Worm (Caenorhabditis elegans) whole organism, midembryonic: ENCODE data around the gene hira-1.

Experiments used
- T22C8.4 ChIP-seq: fragments of 200-800 bp; sonication (Bioruptor generic); IDR thresholded peaks from 2 replicates; pipeline ENCODE4 v1.3.6; 2022; ENCODE audit warnings: missing genetic modification characterization, missing compliant biosample characterization
- cog-1 ChIP-seq: sonication (generic microtip); optimal IDR thresholded peaks from 2 replicates; lab custom pipeline; 2016; ENCODE audit warnings: missing genetic modification characterization, missing compliant biosample characterization
- flt-1 ChIP-seq: fragments of 200-800 bp; sonication (Bioruptor generic); IDR thresholded peaks from 2 replicates; pipeline ENCODE4 v1.3.6; 2022; ENCODE audit warnings: missing genetic modification characterization, missing compliant biosample characterization
- klf-2 ChIP-seq: fragments of 200-800 bp; sonication (Bioruptor generic); conservative IDR thresholded peaks from 2 replicates; pipeline ENCODE4 v1.3.6; 2022; ENCODE audit warnings: missing genetic modification reagents, missing genetic modification characterization, missing compliant biosample characterization
- med-1 ChIP-seq: sonication (generic microtip); optimal IDR thresholded peaks from 2 replicates; lab custom pipeline; 2017; ENCODE audit warnings: missing genetic modification characterization, mild to moderate bottlenecking, missing compliant biosample characterization, antibody characterized with exemption, missing genetic modification reagents; ENCODE audit not compliant: insufficient read depth
- ref-1 ChIP-seq: fragments of 200-800 bp; sonication (Bioruptor generic); conservative IDR thresholded peaks from 2 replicates; pipeline ENCODE4 v1.3.6; 2022; ENCODE audit warnings: missing genetic modification reagents, missing genetic modification characterization, missing compliant biosample characterization
- tab-1 ChIP-seq: fragments of 200-800 bp; sonication (Bioruptor generic); IDR thresholded peaks from 2 replicates; pipeline ENCODE4 v1.3.6; 2022; ENCODE audit warnings: missing genetic modification characterization, missing compliant biosample characterization
- ztf-23 ChIP-seq: fragments of 200-800 bp; sonication (Bioruptor generic); IDR thresholded peaks from 2 replicates; pipeline ENCODE4 v1.3.6; 2022; ENCODE audit warnings: missing genetic modification reagents, missing genetic modification characterization, missing compliant biosample characterization
- ztf-29 ChIP-seq: fragments of 200-800 bp; sonication (Bioruptor generic); IDR thresholded peaks from 2 replicates; pipeline ENCODE4 v1.3.6; 2022; ENCODE audit warnings: missing genetic modification reagents, missing genetic modification characterization, missing compliant biosample characterization

The hira-1 gene

ce11 chrIII:5153137-5153536, 37.8 kb upstream of the hira-1 start, which contains the start of the genes rbm-42 and grwd-1:
rbm-42 (minus strand) TSS chrIII:5153229.
grwd-1 (plus strand) TSS chrIII:5153464.
- TF ChIP-seq ztf-29 (no peak), ztf-23 (GFP tag; lab: Robert Waterston, UW) (peak; percentile 36; the same call in 1 of the 2 replicates), cog-1 (tag; lab: Kevin White, UChicago) (peak; percentile 2), flt-1 (GFP tag; lab: Robert Waterston, UW) (no peak), med-1 (GFP tag; lab: Kevin White, UChicago) (no peak)

- TF ChIP-seq ztf-23 (GFP tag; lab: Robert Waterston, UW): no peak
- TF ChIP-seq ztf-29: no peak
- no peak for TF ChIP-seq T22C8.4 (GFP tag; lab: Robert Waterston, UW)
- TF ChIP-seq cog-1 (tag; lab: Kevin White, UChicago): no peak
- no peak for TF ChIP-seq klf-2 (GFP tag; lab: Robert Waterston, UW)
- no peak for TF ChIP-seq ref-1 (GFP tag; lab: Robert Waterston, UW)
- TF ChIP-seq tab-1 (GFP tag; lab: Robert Waterston, UW): no peak
- TF ChIP-seq flt-1 (GFP tag; lab: Robert Waterston, UW): no peak
- no peak for TF ChIP-seq med-1 (GFP tag; lab: Kevin White, UChicago)
Measured at ce11 chrIII:5155393-5155792, 35.5 kb upstream of the hira-1 start.

ce11 chrIII:5158674-5159073, 32.2 kb upstream of the hira-1 start, which contains the start of gene oxy-4:
oxy-4 (minus strand) TSS chrIII:5158774.
- no peak for TF ChIP-seq ztf-29
- TF ChIP-seq cog-1 (tag; lab: Kevin White, UChicago): no peak
- no peak for TF ChIP-seq klf-2 (GFP tag; lab: Robert Waterston, UW)
- TF ChIP-seq ref-1 (GFP tag; lab: Robert Waterston, UW): no peak
- no peak for TF ChIP-seq flt-1 (GFP tag; lab: Robert Waterston, UW)
- no peak for TF ChIP-seq ztf-23 (GFP tag; lab: Robert Waterston, UW)
- TF ChIP-seq T22C8.4 (GFP tag; lab: Robert Waterston, UW): no peak
- no peak for TF ChIP-seq med-1 (GFP tag; lab: Kevin White, UChicago)
- no peak for TF ChIP-seq tab-1 (GFP tag; lab: Robert Waterston, UW)

- TF ChIP-seq ztf-23 (GFP tag; lab: Robert Waterston, UW): no peak
- TF ChIP-seq cog-1 (tag; lab: Kevin White, UChicago): no peak
- no peak for TF ChIP-seq klf-2 (GFP tag; lab: Robert Waterston, UW)
- no peak for TF ChIP-seq flt-1 (GFP tag; lab: Robert Waterston, UW)
- TF ChIP-seq ztf-29: no peak
- no peak for TF ChIP-seq tab-1 (GFP tag; lab: Robert Waterston, UW)
- no peak for TF ChIP-seq ref-1 (GFP tag; lab: Robert Waterston, UW)
- no peak for TF ChIP-seq med-1 (GFP tag; lab: Kevin White, UChicago)
- TF ChIP-seq T22C8.4 (GFP tag; lab: Robert Waterston, UW): no peak
Measured at ce11 chrIII:5159505-5159904, 31.4 kb upstream of the hira-1 start, which contains the start of gene T10F2.5. T10F2.5 (minus strand) TSS chrIII:5159605.

- TF ChIP-seq med-1 (GFP tag; lab: Kevin White, UChicago): no peak
- no peak for TF ChIP-seq ref-1 (GFP tag; lab: Robert Waterston, UW)
- no peak for TF ChIP-seq T22C8.4 (GFP tag; lab: Robert Waterston, UW)
- no peak for TF ChIP-seq tab-1 (GFP tag; lab: Robert Waterston, UW)
- no peak for TF ChIP-seq flt-1 (GFP tag; lab: Robert Waterston, UW)
- TF ChIP-seq cog-1 (tag; lab: Kevin White, UChicago): no peak
- no peak for TF ChIP-seq klf-2 (GFP tag; lab: Robert Waterston, UW)
- TF ChIP-seq ztf-23 (GFP tag; lab: Robert Waterston, UW): no peak
- no peak for TF ChIP-seq ztf-29
Measured at ce11 chrIII:5160803-5161202, 30.1 kb upstream of the hira-1 start.

ce11 chrIII:5162820-5163631, 27.9 kb upstream of the hira-1 start, which contains the start of gene gars-1:
gars-1 (minus strand) TSS chrIII:5163627.
- no peak for TF ChIP-seq tab-1 (GFP tag; lab: Robert Waterston, UW)
- TF ChIP-seq flt-1 (GFP tag; lab: Robert Waterston, UW): no peak
- no peak for TF ChIP-seq ztf-23 (GFP tag; lab: Robert Waterston, UW)
- no peak for TF ChIP-seq ztf-29
- no peak for TF ChIP-seq T22C8.4 (GFP tag; lab: Robert Waterston, UW)
- TF ChIP-seq med-1 (GFP tag; lab: Kevin White, UChicago): no peak
- no peak for TF ChIP-seq klf-2 (GFP tag; lab: Robert Waterston, UW)
- no peak for TF ChIP-seq cog-1 (tag; lab: Kevin White, UChicago)
- TF ChIP-seq ref-1 (GFP tag; lab: Robert Waterston, UW): no peak

ce11 chrIII:5165211-5165610, 25.7 kb upstream of the hira-1 start, which contains the start of gene T10F2.2:
T10F2.2 (minus strand) TSS chrIII:5165311.
- TF ChIP-seq ztf-29 (no peak), tab-1 (GFP tag; lab: Robert Waterston, UW) (no peak), med-1 (GFP tag; lab: Kevin White, UChicago) (no peak), flt-1 (GFP tag; lab: Robert Waterston, UW) (no peak), klf-2 (GFP tag; lab: Robert Waterston, UW) (no peak)

- TF ChIP-seq med-1 (GFP tag; lab: Kevin White, UChicago) (no peak), flt-1 (GFP tag; lab: Robert Waterston, UW) (no peak), klf-2 (GFP tag; lab: Robert Waterston, UW) (no peak), cog-1 (tag; lab: Kevin White, UChicago) (no peak), ref-1 (GFP tag; lab: Robert Waterston, UW) (no peak), ztf-23 (GFP tag; lab: Robert Waterston, UW) (no peak), T22C8.4 (GFP tag; lab: Robert Waterston, UW) (no peak), ztf-29 (no peak), tab-1 (GFP tag; lab: Robert Waterston, UW) (no peak)
Measured at ce11 chrIII:5165745-5166144, 25.2 kb upstream of the hira-1 start.
